Worm (Caenorhabditis elegans): ENCODE measurements around the gene C14C6.8.

ce11 chrV:599783-600182 lies 46.8 kb upstream of the C14C6.8 start:
- TF ChIP-seq nhr-77 (tag; optimal IDR thresholded peaks at IDR 0.05) (no peak), fos-1 (tag; optimal IDR thresholded peaks at IDR 0.05) (no peak), skn-1 (tag; optimal IDR thresholded peaks at IDR 0.05) (no peak), nhr-12 (tag; optimal IDR thresholded peaks at IDR 0.05) (no peak), lin-39 (tag; optimal IDR thresholded peaks at IDR 0.05) (no peak), alr-1 (tag; optimal IDR thresholded peaks at IDR 0.05) (no peak), egl-27 (tag; optimal IDR thresholded peaks at IDR 0.05) (no peak), nhr-21 (tag; optimal IDR thresholded peaks at IDR 0.05) (no peak), nhr-237 (tag; optimal IDR thresholded peaks at IDR 0.05) (no peak), nhr-23 (tag; optimal IDR thresholded peaks at IDR 0.05) (no peak), ceh-16 (tag; optimal IDR thresholded peaks at IDR 0.05) (peak; percentile 2), nhr-25 (tag; optimal IDR thresholded peaks at IDR 0.05) (no peak)
